Fruit fly (Drosophila melanogaster) whole organism, embryonic: ENCODE data around the gene Gyf.

ENCODE experiments used
- Antp ChIP-seq: fragments of 200-800 bp; sonication (Bioruptor generic); optimal IDR thresholded peaks from 3 replicates; lab custom pipeline; 2016; ENCODE audit warnings: missing biosample characterization, missing genetic modification characterization
- CG10267 ChIP-seq: fragments of 200-800 bp; sonication (Bioruptor generic); optimal IDR thresholded peaks from 2 replicates; lab custom pipeline; 2018; ENCODE audit warnings: missing biosample characterization, mild to moderate bottlenecking, missing genetic modification characterization, moderate library complexity
- CG10543 ChIP-seq: fragments of 200-800 bp; sonication (Bioruptor generic); optimal IDR thresholded peaks from 3 replicates; lab custom pipeline; 2017; ENCODE audit warnings: missing biosample characterization, mild to moderate bottlenecking, missing genetic modification characterization, moderate library complexity
- CG12071 ChIP-seq: fragments of 200-800 bp; sonication (Bioruptor generic); optimal IDR thresholded peaks from 3 replicates; lab custom pipeline; 2018; ENCODE audit warnings: missing biosample characterization, mild to moderate bottlenecking, missing genetic modification characterization
- CG13123 ChIP-seq: fragments of 200-800 bp; sonication (Bioruptor generic); optimal IDR thresholded peaks from 2 replicates; lab custom pipeline; 2016; ENCODE audit warnings: missing biosample characterization, missing genetic modification characterization
- CG14441 ChIP-seq: fragments of 200-800 bp; sonication (Bioruptor generic); IDR thresholded peaks from 2 replicates; pipeline ENCODE4 v1.3.6; 2022; ENCODE audit warnings: missing biosample characterization, missing genetic modification characterization
- CG14667 ChIP-seq: fragments of 200-800 bp; sonication (Bioruptor generic); IDR thresholded peaks from 2 replicates; pipeline ENCODE4 v1.3.6; 2022; ENCODE audit warnings: missing biosample characterization, missing genetic modification characterization
- CG14860 ChIP-seq: fragments of 200-800 bp; sonication (Bioruptor generic); IDR thresholded peaks from 3 replicates; pipeline ENCODE4 v1.3.6; 2022; ENCODE audit warnings: missing biosample characterization, missing genetic modification characterization; ENCODE audit not compliant: partially characterized antibody
- CG17802 ChIP-seq: fragments of 200-800 bp; sonication (Bioruptor generic); optimal IDR thresholded peaks from 2 replicates; lab custom pipeline; 2018; ENCODE audit warnings: missing biosample characterization, mild to moderate bottlenecking, missing genetic modification characterization, moderate library complexity
- CG2120 ChIP-seq: fragments of 200-800 bp; sonication (Bioruptor generic); optimal IDR thresholded peaks from 3 replicates; lab custom pipeline; 2016; ENCODE audit warnings: missing biosample characterization, missing genetic modification characterization
- CG34422 ChIP-seq: fragments of 200-800 bp; sonication (Bioruptor generic); IDR thresholded peaks from 3 replicates; pipeline ENCODE4 v1.3.6; 2022; ENCODE audit warnings: missing biosample characterization, missing genetic modification characterization
- CG42726 ChIP-seq: fragments of 200-800 bp; sonication (Bioruptor generic); IDR thresholded peaks from 2 replicates; pipeline ENCODE4 v1.3.6; 2022; ENCODE audit warnings: missing biosample characterization, missing genetic modification characterization; ENCODE audit not compliant: partially characterized antibody
- CG4360 ChIP-seq: fragments of 200-800 bp; sonication (Bioruptor generic); IDR thresholded peaks from 2 replicates; pipeline ENCODE4 v1.3.6; 2022; ENCODE audit warnings: missing biosample characterization, missing genetic modification characterization
- CG6654 ChIP-seq: fragments of 200-800 bp; sonication (Bioruptor generic); optimal IDR thresholded peaks from 2 replicates; lab custom pipeline; 2017; ENCODE audit warnings: missing biosample characterization, mild to moderate bottlenecking, missing genetic modification characterization
- CG7786 ChIP-seq: fragments of 200-800 bp; sonication (Bioruptor generic); optimal IDR thresholded peaks from 2 replicates; lab custom pipeline; 2016; ENCODE audit warnings: missing biosample characterization, missing genetic modification characterization
- CG7987 ChIP-seq: fragments of 200-800 bp; sonication (Bioruptor generic); optimal IDR thresholded peaks from 2 replicates; lab custom pipeline; 2018; ENCODE audit warnings: missing biosample characterization, mild to moderate bottlenecking, missing genetic modification characterization, moderate library complexity
- CG8359 ChIP-seq: fragments of 200-800 bp; sonication (Bioruptor generic); optimal IDR thresholded peaks from 2 replicates; lab custom pipeline; 2017; ENCODE audit warnings: missing biosample characterization, mild to moderate bottlenecking, missing genetic modification characterization, borderline replicate concordance
- CG8924 ChIP-seq: fragments of 200-800 bp; optimal IDR thresholded peaks from 3 replicates; lab custom pipeline; 2019; ENCODE audit warnings: missing biosample characterization, mild to moderate bottlenecking, missing genetic modification characterization, moderate library complexity
- CG9215 ChIP-seq: fragments of 200-800 bp; sonication (Bioruptor generic); IDR thresholded peaks from 2 replicates; pipeline ENCODE4 v1.3.6; 2022; ENCODE audit warnings: missing biosample characterization, missing genetic modification characterization
- D19A ChIP-seq: fragments of 200-800 bp; optimal IDR thresholded peaks from 3 replicates; lab custom pipeline; 2019; ENCODE audit warnings: missing biosample characterization, mild to moderate bottlenecking, missing genetic modification characterization, moderate library complexity
- Dbx ChIP-seq: fragments of 200-800 bp; sonication (Bioruptor generic); IDR thresholded peaks from 3 replicates; pipeline ENCODE4 v1.3.6; 2022; ENCODE audit warnings: missing biosample characterization, missing genetic modification characterization
- H2.0 ChIP-seq: fragments of 200-800 bp; sonication (Bioruptor generic); IDR thresholded peaks from 2 replicates; pipeline ENCODE4 v1.3.6; 2022; ENCODE audit warnings: missing biosample characterization, missing genetic modification characterization
- HLHmδ ChIP-seq: fragments of 200-800 bp; sonication (Bioruptor generic); optimal IDR thresholded peaks from 2 replicates; lab custom pipeline; 2018; ENCODE audit warnings: missing biosample characterization, mild to moderate bottlenecking, missing genetic modification characterization, moderate library complexity
- HmgZ ChIP-seq: fragments of 200-800 bp; sonication (Bioruptor generic); optimal IDR thresholded peaks from 2 replicates; lab custom pipeline; 2018; ENCODE audit warnings: missing biosample characterization, mild to moderate bottlenecking, missing genetic modification characterization
- Myb ChIP-seq: fragments of 200-800 bp; sonication (Bioruptor generic); optimal IDR thresholded peaks from 2 replicates; lab custom pipeline; 2016; ENCODE audit warnings: missing biosample characterization, missing genetic modification characterization
- NC2β ChIP-seq: fragments of 200-800 bp; sonication (Bioruptor generic); optimal IDR thresholded peaks from 2 replicates; lab custom pipeline; 2016; ENCODE audit warnings: missing biosample characterization, missing genetic modification characterization
- Oaz ChIP-seq: fragments of 200-800 bp; sonication (Bioruptor generic); IDR thresholded peaks from 2 replicates; pipeline ENCODE4 v1.3.6; 2022; ENCODE audit warnings: missing biosample characterization, missing genetic modification characterization
- PHDP ChIP-seq: fragments of 200-800 bp; sonication (Bioruptor generic); optimal IDR thresholded peaks from 3 replicates; lab custom pipeline; 2018; ENCODE audit warnings: missing biosample characterization, mild to moderate bottlenecking, missing genetic modification characterization, moderate library complexity
- Side ChIP-seq: fragments of 200-800 bp; sonication (Bioruptor generic); optimal IDR thresholded peaks from 2 replicates; lab custom pipeline; 2016; ENCODE audit warnings: missing biosample characterization, missing genetic modification characterization
- Taf1 ChIP-seq: fragments of 200-800 bp; sonication (Bioruptor generic); IDR thresholded peaks from 2 replicates; pipeline ENCODE4 v1.3.6; 2022; ENCODE audit warnings: missing biosample characterization, missing genetic modification characterization
- Tbp ChIP-seq: fragments of >200 bp; optimal IDR thresholded peaks from 2 replicates; lab custom pipeline; 2018; ENCODE audit warnings: missing biosample characterization, missing genetic modification characterization
- bab2 ChIP-seq: fragments of 200-800 bp; sonication (Bioruptor generic); optimal IDR thresholded peaks from 2 replicates; lab custom pipeline; 2016; ENCODE audit warnings: missing biosample characterization, missing genetic modification characterization
- bigmax ChIP-seq: fragments of 200-800 bp; sonication (Bioruptor generic); optimal IDR thresholded peaks from 2 replicates; lab custom pipeline; 2018; ENCODE audit warnings: missing biosample characterization, mild to moderate bottlenecking, missing genetic modification characterization
- chinmo ChIP-seq: fragments of 200-800 bp; sonication (Bioruptor generic); IDR thresholded peaks from 4 replicates; pipeline ENCODE4 v1.3.6; 2022; ENCODE audit warnings: missing biosample characterization, missing genetic modification characterization; ENCODE audit not compliant: partially characterized antibody
- cwo ChIP-seq: fragments of 200-800 bp; sonication (Bioruptor generic); optimal IDR thresholded peaks from 3 replicates; lab custom pipeline; 2017; ENCODE audit warnings: missing biosample characterization, missing genetic modification characterization, mild to moderate bottlenecking, moderate library complexity, missing genetic modification reagents
- dimm ChIP-seq: fragments of 200-800 bp; sonication (Bioruptor generic); IDR thresholded peaks from 2 replicates; pipeline ENCODE4 v1.3.6; 2022; ENCODE audit warnings: missing biosample characterization, missing genetic modification characterization
- fd102C ChIP-seq: fragments of 200-800 bp; sonication (Bioruptor generic); optimal IDR thresholded peaks from 2 replicates; lab custom pipeline; 2018; ENCODE audit warnings: missing biosample characterization, mild to moderate bottlenecking, missing genetic modification characterization, moderate library complexity
- gro ChIP-seq: fragments of 200-800 bp; sonication (Bioruptor generic); optimal IDR thresholded peaks from 2 replicates; lab custom pipeline; 2016; ENCODE audit warnings: missing biosample characterization, missing genetic modification characterization
- maf-S ChIP-seq: fragments of 200-800 bp; sonication (Bioruptor generic); optimal IDR thresholded peaks from 2 replicates; lab custom pipeline; 2016; ENCODE audit warnings: missing biosample characterization, missing genetic modification characterization
- onecut ChIP-seq: fragments of 200-800 bp; sonication (Bioruptor generic); IDR thresholded peaks from 2 replicates; pipeline ENCODE4 v1.3.6; 2022; ENCODE audit warnings: missing biosample characterization, missing genetic modification characterization
- prd ChIP-seq, 3 experiments: fragments of >200 bp in 2 of 3; fragments of 200-800 bp in 1 of 3; sonication (Bioruptor generic) in 1 of 3; optimal IDR thresholded peaks in 2 of 3; IDR thresholded peaks in 1 of 3; 2 replicates in 2 of 3; 3 replicates in 1 of 3; pipeline versions ENCODE4 v1.3.6 to Lab custom; 2017 to 2022; ENCODE audit warnings: missing biosample characterization in 1 of 3, missing genetic modification characterization in 1 of 3
- repo ChIP-seq: fragments of 200-800 bp; sonication (Bioruptor generic); optimal IDR thresholded peaks from 2 replicates; lab custom pipeline; 2016; ENCODE audit warnings: missing biosample characterization, missing genetic modification characterization
- ro ChIP-seq: fragments of 200-800 bp; sonication (Bioruptor generic); IDR thresholded peaks from 2 replicates; pipeline ENCODE4 v1.3.6; 2022; ENCODE audit warnings: missing biosample characterization, missing genetic modification characterization
- row ChIP-seq: fragments of 200-800 bp; sonication (Bioruptor generic); IDR thresholded peaks from 3 replicates; pipeline ENCODE4 v1.3.6; 2022; ENCODE audit warnings: missing biosample characterization, missing genetic modification characterization
- slp2 ChIP-seq: fragments of 200-800 bp; sonication (Bioruptor generic); optimal IDR thresholded peaks from 2 replicates; lab custom pipeline; 2016; ENCODE audit warnings: missing biosample characterization, missing genetic modification characterization
- ssp ChIP-seq: fragments of 200-800 bp; sonication (Bioruptor generic); IDR thresholded peaks from 2 replicates; pipeline ENCODE4 v1.3.6; 2022; ENCODE audit warnings: missing biosample characterization, missing genetic modification characterization
- stc ChIP-seq: fragments of 200-800 bp; sonication (Bioruptor generic); IDR thresholded peaks from 2 replicates; pipeline ENCODE4 v1.3.6; 2022; ENCODE audit warnings: missing biosample characterization, missing genetic modification characterization
- twi ChIP-seq: fragments of 200-800 bp; optimal IDR thresholded peaks from 2 replicates; lab custom pipeline; 2019; ENCODE audit warnings: missing biosample characterization, mild to moderate bottlenecking, missing genetic modification characterization, moderate library complexity
- tx ChIP-seq: fragments of 200-800 bp; sonication (Bioruptor generic); optimal IDR thresholded peaks from 2 replicates; lab custom pipeline; 2016; ENCODE audit warnings: missing biosample characterization, missing genetic modification characterization
- yki ChIP-seq: fragments of >200 bp; optimal IDR thresholded peaks from 3 replicates; lab custom pipeline; 2018
- zfh1 ChIP-seq: fragments of 200-800 bp; sonication (Bioruptor generic); IDR thresholded peaks from 3 replicates; pipeline ENCODE4 v1.3.6; 2022; ENCODE audit warnings: missing biosample characterization, missing genetic modification characterization

The Gyf gene

dm6 chr4:835535-836138, 31.2 kb downstream of the Gyf start (continued):
- TF ChIP-seq CG10267 (tag; lab: Kevin White, UChicago) (peak; percentile 22), CG42726 (GFP tag; lab: Robert Waterston, UW) (0 out of 2 replicates have a peak, but pooled peaks have one; percentile 6), Tbp (GFP tag; lab: Kevin White, UChicago) (no peak), CG14441 (GFP tag; lab: Robert Waterston, UW) (no peak), fd102C (GFP tag; lab: Kevin White, UChicago) (no peak), gro (no peak), zfh1 (no peak; the same call in 2 of the 3 replicates), CG13123 (GFP tag; lab: Kevin White, UChicago) (no peak), cwo (GFP tag; lab: Kevin White, UChicago) (no peak), maf-S (GFP tag; lab: Kevin White, UChicago) (peak; percentile 19), CG6654 (GFP tag; lab: Kevin White, UChicago) (no peak), slp2 (GFP tag; lab: Kevin White, UChicago) (no peak), chinmo (GFP tag; lab: Robert Waterston, UW) (no peak), bigmax (no peak), twi (tag; lab: Kevin White, UChicago) (peak; percentile 14), CG9215 (GFP tag; lab: Robert Waterston, UW) (no peak), dimm (no peak), CG12071 (GFP tag; lab: Kevin White, UChicago) (no peak), CG7987 (GFP tag; lab: Kevin White, UChicago) (no peak), Dbx (GFP tag; lab: Robert Waterston, UW) (no peak), Side (no peak), Antp (GFP tag; lab: Kevin White, UChicago) (no peak), yki (lab: Kevin White, UChicago) (no peak), CG34422 (no peak), row (no peak), CG17802 (tag; lab: Kevin White, UChicago) (no peak), tx (GFP tag; lab: Kevin White, UChicago) (no peak), prd (optimal IDR thresholded peaks at IDR 0.05; lab: Kevin White, UChicago) (no peak), prd (GFP tag; IDR thresholded peaks at IDR 0.05; lab: Robert Waterston, UW) (no peak), CG14860 (no peak), CG8359 (no peak), CG4360 (GFP tag; lab: Robert Waterston, UW) (no peak), Oaz (GFP tag; lab: Robert Waterston, UW) (no peak), HLHmδ (no peak), CG7786 (no peak), CG10543 (GFP tag; lab: Kevin White, UChicago) (no peak), bab2 (GFP tag; lab: Kevin White, UChicago) (no peak), ro (GFP tag; lab: Robert Waterston, UW) (no peak), PHDP (tag; lab: Kevin White, UChicago) (no peak), CG14667 (no peak), repo (no peak), Myb (GFP tag; lab: Kevin White, UChicago) (peak; percentile 1), HmgZ (no peak), NC2β (GFP tag; lab: Kevin White, UChicago) (no peak), stc (GFP tag; lab: Robert Waterston, UW) (no peak), Taf1 (GFP tag; lab: Robert Waterston, UW) (no peak), H2.0 (GFP tag; lab: Robert Waterston, UW) (no peak), D19A (tag; lab: Kevin White, UChicago) (no peak), ssp (no peak), CG8924 (tag; lab: Kevin White, UChicago) (no peak), onecut (GFP tag; lab: Robert Waterston, UW) (no peak), CG2120 (GFP tag; lab: Kevin White, UChicago) (no peak)
